Worm (Caenorhabditis elegans): ENCODE results near the gene madd-3.

madd-3 gene

DNA sequence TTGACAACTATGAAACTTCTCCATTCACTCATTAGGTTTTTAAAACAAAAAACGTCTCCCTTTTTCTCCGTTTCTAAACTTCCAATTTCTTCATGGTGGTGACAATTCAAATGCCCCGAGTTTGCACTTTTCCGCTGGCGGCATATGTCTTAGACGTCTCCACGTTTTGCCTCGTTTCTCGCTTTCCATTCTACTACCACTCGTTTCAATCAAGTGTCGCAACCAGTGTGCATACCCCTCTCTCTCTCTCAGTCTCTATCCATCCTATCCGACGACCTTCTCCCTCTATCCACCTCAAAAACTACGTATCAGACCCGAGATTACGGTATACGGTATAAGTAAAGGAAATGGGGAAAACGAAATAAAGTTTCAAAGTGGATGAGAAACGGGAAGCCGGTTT is 37.7 kb upstream of the madd-3 start:
- TF ChIP-seq rnt-1 (tag; optimal IDR thresholded peaks at IDR 0.05) (peak; percentile 37), skn-1 (tag; optimal IDR thresholded peaks at IDR 0.05) (no peak), xbp-1 (tag; optimal IDR thresholded peaks at IDR 0.05) (no peak), nhr-85 (tag) (no peak), Y116A8C.19 (tag; optimal IDR thresholded peaks at IDR 0.05; ENCODE audit: borderline replicate concordance) (no peak), ama-1 (optimal IDR thresholded peaks at IDR 0.05) (no peak), fkh-8 (tag; optimal IDR thresholded peaks at IDR 0.05) (no peak), efl-1 (optimal IDR thresholded peaks at IDR 0.05) (peak in 1 of 2 experiments; percentile 3), efl-1 (GFP tag; optimal IDR thresholded peaks at IDR 0.05 in 1 of 2) (no peak), alr-1 (tag; optimal IDR thresholded peaks at IDR 0.05; ENCODE audit: borderline replicate concordance) (no peak), mef-2 (tag; optimal IDR thresholded peaks at IDR 0.05) (no peak), unc-98 (GFP tag; IDR thresholded peaks at IDR 0.05) (no peak), nhr-12 (tag; optimal IDR thresholded peaks at IDR 0.05) (no peak), lin-14 (GFP tag; optimal IDR thresholded peaks at IDR 0.05) (peak; percentile 32), blmp-1 (tag; optimal IDR thresholded peaks at IDR 0.05) (peak; percentile 15), lsy-2 (tag; optimal IDR thresholded peaks at IDR 0.05) (peak in 1 of 2 experiments; percentile 44), unc-86 (tag; optimal IDR thresholded peaks at IDR 0.05) (no peak), sox-4 (tag; optimal IDR thresholded peaks at IDR 0.05) (no peak), mep-1 (tag; optimal IDR thresholded peaks at IDR 0.05) (peak; percentile 62), fkh-4 (tag; optimal IDR thresholded peaks at IDR 0.05; ENCODE audit: borderline replicate concordance) (no peak)

DNA sequence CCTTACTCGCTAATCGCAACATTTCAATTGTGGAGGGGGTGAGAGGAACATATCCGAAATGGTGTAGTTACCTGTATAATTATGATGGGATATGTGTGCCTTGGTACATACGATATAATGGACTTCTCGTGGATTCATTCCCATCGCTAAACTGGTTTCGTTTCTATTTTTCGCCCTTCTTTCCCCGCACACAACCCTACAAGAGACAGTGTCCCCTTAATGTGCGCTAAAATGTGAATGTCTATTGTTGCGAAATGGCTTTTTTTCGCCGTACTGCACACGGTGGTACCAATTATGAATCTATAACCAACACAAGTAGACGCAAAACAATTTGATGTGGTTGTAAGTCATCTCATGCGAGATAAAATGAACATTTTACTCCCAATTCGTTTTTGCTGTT is 32.9 kb upstream of the madd-3 start:
- TF ChIP-seq efl-3 (GFP tag; optimal IDR thresholded peaks at IDR 0.05) (no peak), efl-1 (optimal IDR thresholded peaks at IDR 0.05) (no peak), efl-1 (GFP tag; optimal IDR thresholded peaks at IDR 0.05 in 1 of 2) (peak in 1 of 2 experiments; percentile 91), lin-14 (GFP tag; optimal IDR thresholded peaks at IDR 0.05) (peak; percentile 7), nhr-85 (tag) (peak; percentile 5), grh-1 (GFP tag; IDR thresholded peaks at IDR 0.05) (0 out of 2 replicates have a peak, but pooled peaks have one; percentile 29), hlh-17 (GFP tag; optimal IDR thresholded peaks at IDR 0.05; ENCODE audit: borderline replicate concordance) (no peak)

DNA sequence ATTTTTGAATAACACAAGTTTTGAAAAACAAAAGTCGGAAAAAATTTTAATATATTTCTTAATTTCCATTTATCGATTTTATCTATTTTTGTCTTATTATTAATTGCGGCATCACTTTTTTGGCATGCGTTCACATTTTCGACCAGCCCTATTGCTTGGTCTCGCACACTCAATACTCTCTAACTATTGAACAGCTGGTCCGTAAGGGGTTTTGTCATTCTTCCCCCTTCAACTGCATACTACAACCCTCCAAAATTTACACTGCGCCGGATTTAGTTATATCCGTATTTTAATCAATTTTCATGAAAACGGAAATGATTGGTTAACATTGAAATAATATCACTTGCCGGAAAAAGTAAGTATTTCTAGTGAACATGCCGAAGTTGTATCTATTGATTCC is 30.9 kb upstream of the madd-3 start, which contains the start of gene C11H1.7:
Gene C11H1.7, plus strand, starts transcription at position 12 of the 400 bp plus-strand sequence.
- no peak for TF ChIP-seq C34B4.2 (tag; optimal IDR thresholded peaks at IDR 0.05)
- TF ChIP-seq lsy-2 (tag; optimal IDR thresholded peaks at IDR 0.05), result no peak
- TF ChIP-seq C16A3.4 (tag; optimal IDR thresholded peaks at IDR 0.05), result no peak
- TF ChIP-seq nhr-71 (tag; optimal IDR thresholded peaks at IDR 0.05), result no peak
- no peak for TF ChIP-seq tlp-1 (tag; optimal IDR thresholded peaks at IDR 0.05)
- no peak for TF ChIP-seq swsn-7 (tag; optimal IDR thresholded peaks at IDR 0.05)
- no peak for TF ChIP-seq ztf-11 (tag; optimal IDR thresholded peaks at IDR 0.05)

DNA sequence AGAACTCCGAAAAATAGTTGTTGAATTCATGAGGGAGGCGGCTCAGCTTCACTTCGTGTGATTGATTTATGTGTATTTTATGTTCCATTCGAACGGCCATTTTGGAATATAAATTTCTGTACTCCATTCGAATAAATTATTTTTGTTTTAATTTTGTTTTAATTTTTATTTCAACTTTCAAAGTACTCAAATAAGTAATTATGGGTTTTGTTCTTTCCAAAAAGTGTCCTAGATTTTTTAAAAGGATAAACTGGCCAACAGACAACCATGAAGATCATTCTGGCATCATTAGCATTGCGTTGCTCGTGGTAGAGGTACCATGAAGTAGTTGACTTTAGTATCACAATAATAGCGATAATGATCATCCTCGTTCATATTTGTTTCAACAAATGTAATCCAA is 30.1 kb upstream of the madd-3 start:
- no peak for TF ChIP-seq sox-4 (tag; optimal IDR thresholded peaks at IDR 0.05)
- TF ChIP-seq efl-3 (GFP tag; optimal IDR thresholded peaks at IDR 0.05), result no peak
- no peak for TF ChIP-seq fos-1 (tag; optimal IDR thresholded peaks at IDR 0.05)
- TF ChIP-seq nhr-47 (tag; optimal IDR thresholded peaks at IDR 0.05), result no peak

DNA sequence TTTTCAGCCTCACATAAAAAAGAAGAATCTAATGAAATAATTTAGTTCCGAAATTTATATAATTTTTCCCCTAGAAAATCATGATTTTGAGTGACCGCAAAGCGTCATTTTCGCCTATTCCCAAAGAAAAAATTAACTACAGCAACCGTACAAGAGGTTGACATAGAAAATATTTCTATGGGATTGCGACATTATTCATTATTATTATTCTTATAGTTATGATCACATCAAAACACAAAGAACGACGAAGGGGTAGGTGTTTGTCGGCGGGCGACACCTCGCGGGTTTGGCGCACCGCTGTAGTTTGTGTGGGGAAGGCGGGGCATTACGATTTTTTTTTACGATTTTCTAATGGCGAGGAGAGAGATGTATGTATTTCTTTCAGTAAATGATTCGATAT is 27.8 kb upstream of the madd-3 start:
- peak; percentile 25 for TF ChIP-seq nhr-85 (tag)
- no peak for TF ChIP-seq aha-1 (tag; optimal IDR thresholded peaks at IDR 0.05)
- TF ChIP-seq lsy-2 (tag; optimal IDR thresholded peaks at IDR 0.05), result no peak
- TF ChIP-seq vab-15 (tag; optimal IDR thresholded peaks at IDR 0.05), result no peak
- peak; percentile 84 for TF ChIP-seq snpc-4 (tag; optimal IDR thresholded peaks at IDR 0.05)
- TF ChIP-seq unc-130 (tag; optimal IDR thresholded peaks at IDR 0.05), result no peak
- no peak for TF ChIP-seq elt-3 (tag; optimal IDR thresholded peaks at IDR 0.05)
- TF ChIP-seq snu-23 (GFP tag; optimal IDR thresholded peaks at IDR 0.05), result no peak
- TF ChIP-seq sox-4 (tag; optimal IDR thresholded peaks at IDR 0.05), result no peak
- TF ChIP-seq dsc-1 (tag; optimal IDR thresholded peaks at IDR 0.05), result no peak
- TF ChIP-seq nhr-71 (tag; optimal IDR thresholded peaks at IDR 0.05), result peak; percentile 57
- no peak for TF ChIP-seq lin-15B (tag; optimal IDR thresholded peaks at IDR 0.05)
